Fruit fly (Drosophila melanogaster): ENCODE results near the gene ND-B16.6.

DNA sequence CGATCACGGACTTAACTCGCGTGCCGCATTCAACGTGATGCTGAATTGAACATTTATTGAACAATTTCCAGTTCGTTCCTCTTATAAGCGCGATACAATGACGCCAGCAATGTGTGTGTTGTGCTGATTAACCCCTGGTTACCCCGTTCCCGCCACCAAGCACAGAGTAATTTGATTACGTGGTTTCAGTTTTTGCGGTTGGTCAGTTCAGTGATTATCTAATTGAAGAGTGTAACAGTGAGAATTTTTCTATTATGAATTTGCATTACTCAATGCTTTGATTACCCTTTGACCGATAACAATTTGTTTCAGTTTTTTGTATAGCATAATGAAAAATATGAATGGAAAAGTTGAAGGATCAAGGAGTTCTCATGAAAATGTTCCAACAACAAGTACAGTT lies 12.5 kb downstream of the ND-B16.6 start, which contains the start of gene CG3842:
- TF ChIP-seq CTCF (optimal IDR thresholded peaks at IDR 0.05), result no peak
- no peak for TF ChIP-seq CG8478 (optimal IDR thresholded peaks at IDR 0.05)

All from S2 (cell line).